Worm (Caenorhabditis elegans) whole organism, midembryonic: ENCODE data around the gene sup-12.

ENCODE experiments used
- T22C8.4 ChIP-seq: fragments of 200-800 bp; sonication (Bioruptor generic); IDR thresholded peaks from 2 replicates; pipeline ENCODE4 v1.3.6; 2022; ENCODE audit warnings: missing genetic modification characterization, missing compliant biosample characterization
- cog-1 ChIP-seq: sonication (generic microtip); optimal IDR thresholded peaks from 2 replicates; lab custom pipeline; 2016; ENCODE audit warnings: missing genetic modification characterization, missing compliant biosample characterization
- flt-1 ChIP-seq: fragments of 200-800 bp; sonication (Bioruptor generic); IDR thresholded peaks from 2 replicates; pipeline ENCODE4 v1.3.6; 2022; ENCODE audit warnings: missing genetic modification characterization, missing compliant biosample characterization
- klf-2 ChIP-seq: fragments of 200-800 bp; sonication (Bioruptor generic); conservative IDR thresholded peaks from 2 replicates; pipeline ENCODE4 v1.3.6; 2022; ENCODE audit warnings: missing genetic modification reagents, missing genetic modification characterization, missing compliant biosample characterization
- med-1 ChIP-seq: sonication (generic microtip); optimal IDR thresholded peaks from 2 replicates; lab custom pipeline; 2017; ENCODE audit warnings: missing genetic modification characterization, mild to moderate bottlenecking, missing compliant biosample characterization, antibody characterized with exemption, missing genetic modification reagents; ENCODE audit not compliant: insufficient read depth
- ref-1 ChIP-seq: fragments of 200-800 bp; sonication (Bioruptor generic); conservative IDR thresholded peaks from 2 replicates; pipeline ENCODE4 v1.3.6; 2022; ENCODE audit warnings: missing genetic modification reagents, missing genetic modification characterization, missing compliant biosample characterization
- tab-1 ChIP-seq: fragments of 200-800 bp; sonication (Bioruptor generic); IDR thresholded peaks from 2 replicates; pipeline ENCODE4 v1.3.6; 2022; ENCODE audit warnings: missing genetic modification characterization, missing compliant biosample characterization
- ztf-23 ChIP-seq: fragments of 200-800 bp; sonication (Bioruptor generic); IDR thresholded peaks from 2 replicates; pipeline ENCODE4 v1.3.6; 2022; ENCODE audit warnings: missing genetic modification reagents, missing genetic modification characterization, missing compliant biosample characterization
- ztf-29 ChIP-seq: fragments of 200-800 bp; sonication (Bioruptor generic); IDR thresholded peaks from 2 replicates; pipeline ENCODE4 v1.3.6; 2022; ENCODE audit warnings: missing genetic modification reagents, missing genetic modification characterization, missing compliant biosample characterization

sup-12 gene

DNA sequence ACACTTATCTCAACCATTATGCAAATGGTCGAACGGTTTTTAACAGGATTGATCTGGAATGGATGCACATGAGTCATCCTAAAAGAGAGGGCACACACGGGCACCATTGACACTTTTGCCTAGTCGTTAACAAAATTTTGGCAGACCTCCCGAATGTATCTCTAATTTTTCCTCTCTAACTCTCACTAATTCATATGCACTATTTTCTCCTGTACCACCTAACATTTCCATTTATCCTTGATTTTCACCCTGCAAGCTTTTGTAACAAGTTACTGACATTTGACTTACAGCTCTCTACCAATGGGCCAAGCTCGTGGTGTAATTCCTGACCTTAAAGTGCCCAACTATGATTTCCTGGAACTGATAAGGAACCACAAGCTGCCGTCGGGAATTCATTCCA, 12.6 kb downstream of the sup-12 start, which contains the start of gene T22B2.3:
Gene T22B2.3 (plus strand): TSS at position 301 of the 400 bp plus-strand sequence.
- TF ChIP-seq klf-2 (GFP tag; lab: Robert Waterston, UW) (no peak), cog-1 (tag; lab: Kevin White, UChicago) (no peak), ref-1 (GFP tag; lab: Robert Waterston, UW) (no peak), T22C8.4 (GFP tag; lab: Robert Waterston, UW) (no peak), med-1 (no peak), ztf-29 (GFP tag; lab: Robert Waterston, UW) (no peak)

ce11 chrX:3918182-3918581, 13.8 kb downstream of the sup-12 start:
- TF ChIP-seq T22C8.4 (GFP tag; lab: Robert Waterston, UW) (no peak), tab-1 (GFP tag; lab: Robert Waterston, UW) (no peak), med-1 (no peak), ztf-29 (GFP tag; lab: Robert Waterston, UW) (no peak), ztf-23 (GFP tag; lab: Robert Waterston, UW) (no peak)

- no peak for TF ChIP-seq flt-1
- TF ChIP-seq cog-1 (tag; lab: Kevin White, UChicago) = no peak
- no peak for TF ChIP-seq klf-2 (GFP tag; lab: Robert Waterston, UW)
- no peak for TF ChIP-seq ztf-23 (GFP tag; lab: Robert Waterston, UW)
- TF ChIP-seq ref-1 (GFP tag; lab: Robert Waterston, UW) = no peak
- no peak for TF ChIP-seq ztf-29 (GFP tag; lab: Robert Waterston, UW)
- TF ChIP-seq tab-1 (GFP tag; lab: Robert Waterston, UW) = no peak
- TF ChIP-seq med-1 = no peak
- TF ChIP-seq T22C8.4 (GFP tag; lab: Robert Waterston, UW) = no peak
Observed at ce11 chrX:3919689-3920088, 15.3 kb downstream of the sup-12 start.

- no peak for TF ChIP-seq tab-1 (GFP tag; lab: Robert Waterston, UW)
- no peak for TF ChIP-seq cog-1 (tag; lab: Kevin White, UChicago)
- TF ChIP-seq med-1 = no peak
- TF ChIP-seq klf-2 (GFP tag; lab: Robert Waterston, UW) = no peak
- TF ChIP-seq flt-1 = no peak
- TF ChIP-seq ztf-23 (GFP tag; lab: Robert Waterston, UW) = no peak
- TF ChIP-seq ref-1 (GFP tag; lab: Robert Waterston, UW) = no peak
- no peak for TF ChIP-seq ztf-29 (GFP tag; lab: Robert Waterston, UW)
- TF ChIP-seq T22C8.4 (GFP tag; lab: Robert Waterston, UW) = no peak
Observed at ce11 chrX:3920101-3920500, 15.7 kb downstream of the sup-12 start, which contains the start of gene T22B2.2. TSS of gene T22B2.2 (plus strand) at chrX:3920401.

DNA sequence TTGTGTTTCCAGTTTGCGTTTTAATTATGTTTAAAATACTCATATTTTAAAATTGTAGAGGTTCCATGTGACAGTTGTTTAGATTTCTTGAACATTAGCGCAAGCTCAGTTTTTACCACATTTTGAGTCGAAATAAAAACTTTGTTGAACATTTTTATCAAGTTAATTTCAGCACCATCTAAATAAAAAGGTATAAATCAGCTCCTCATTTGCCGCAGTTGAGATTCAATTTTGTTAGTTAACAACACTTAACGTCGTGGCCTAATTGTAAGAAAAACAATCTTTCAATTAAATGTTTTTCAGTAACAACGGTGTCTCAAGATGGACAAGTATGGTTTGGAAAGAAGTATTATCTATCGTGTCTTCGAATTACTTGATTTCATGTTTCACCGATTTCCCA, 16.4 kb downstream of the sup-12 start:
- no peak for TF ChIP-seq med-1
- no peak for TF ChIP-seq flt-1
- no peak for TF ChIP-seq cog-1 (tag; lab: Kevin White, UChicago)
- no peak for TF ChIP-seq klf-2 (GFP tag; lab: Robert Waterston, UW)
- no peak for TF ChIP-seq ztf-29 (GFP tag; lab: Robert Waterston, UW)
- TF ChIP-seq ref-1 (GFP tag; lab: Robert Waterston, UW) = no peak
- no peak for TF ChIP-seq T22C8.4 (GFP tag; lab: Robert Waterston, UW)
- TF ChIP-seq tab-1 (GFP tag; lab: Robert Waterston, UW) = no peak
- TF ChIP-seq ztf-23 (GFP tag; lab: Robert Waterston, UW) = no peak

ce11 chrX:3925776-3926175, 21.4 kb downstream of the sup-12 start, which contains the start of gene T22B2.1:
TSS of gene T22B2.1 (plus strand) at chrX:3926076.
- TF ChIP-seq ztf-29 (GFP tag; lab: Robert Waterston, UW) (no peak), ref-1 (GFP tag; lab: Robert Waterston, UW) (no peak)

DNA sequence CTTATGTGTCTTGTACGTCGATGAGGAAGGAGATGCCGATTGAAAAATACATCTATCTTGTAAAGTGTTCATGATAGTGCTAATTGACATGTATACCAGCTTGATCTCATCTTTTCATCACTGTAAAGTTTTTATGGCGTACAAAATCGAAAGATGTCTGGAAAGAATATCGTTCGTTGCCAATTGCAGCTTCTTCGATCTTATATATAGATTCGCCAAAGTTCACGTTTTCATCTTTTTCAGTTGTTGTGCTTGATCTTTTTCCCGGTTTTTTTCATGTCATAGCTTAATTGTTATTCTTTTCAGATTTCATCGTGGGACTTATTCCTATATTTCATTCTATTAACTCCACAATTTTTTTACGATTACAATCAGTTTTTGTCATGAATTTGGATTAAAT, 27.0 kb downstream of the sup-12 start, which contains the start of gene adt-3:
Gene adt-3 (plus strand): TSS at position 301 of the 400 bp plus-strand sequence.
- TF ChIP-seq T22C8.4 (GFP tag; lab: Robert Waterston, UW) (no peak), ztf-23 (GFP tag; lab: Robert Waterston, UW) (no peak), klf-2 (GFP tag; lab: Robert Waterston, UW) (no peak), ref-1 (GFP tag; lab: Robert Waterston, UW) (no peak), flt-1 (no peak), ztf-29 (GFP tag; lab: Robert Waterston, UW) (no peak)

DNA sequence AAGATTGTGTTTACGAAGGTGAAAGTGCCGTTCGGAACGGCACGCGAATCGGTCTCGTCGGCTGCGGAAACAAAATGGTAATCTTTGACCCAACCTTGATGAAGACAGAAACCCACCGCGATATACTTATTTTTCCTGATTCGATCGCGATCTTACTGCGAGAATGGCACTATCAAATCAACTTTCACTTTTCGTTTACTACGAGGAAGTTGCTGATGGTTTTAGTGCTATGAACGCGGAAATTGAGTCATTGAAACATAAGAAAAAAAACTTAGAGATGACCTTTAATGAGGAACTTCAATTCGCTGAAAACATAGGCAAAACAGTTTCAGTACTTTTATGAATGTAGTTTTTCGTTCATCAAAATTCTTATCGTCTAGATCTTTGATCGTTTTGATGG, 28.3 kb downstream of the sup-12 start:
- TF ChIP-seq ztf-23 (GFP tag; lab: Robert Waterston, UW) (no peak), med-1 (no peak), T22C8.4 (GFP tag; lab: Robert Waterston, UW) (no peak), klf-2 (GFP tag; lab: Robert Waterston, UW) (no peak), ref-1 (GFP tag; lab: Robert Waterston, UW) (no peak), cog-1 (tag; lab: Kevin White, UChicago) (no peak), tab-1 (GFP tag; lab: Robert Waterston, UW) (no peak), flt-1 (no peak), ztf-29 (GFP tag; lab: Robert Waterston, UW) (no peak)

- TF ChIP-seq T22C8.4 (GFP tag; lab: Robert Waterston, UW) = no peak
- TF ChIP-seq flt-1 = no peak
- TF ChIP-seq ztf-23 (GFP tag; lab: Robert Waterston, UW) = no peak
- TF ChIP-seq ref-1 (GFP tag; lab: Robert Waterston, UW) = no peak
- TF ChIP-seq tab-1 (GFP tag; lab: Robert Waterston, UW) = no peak
- TF ChIP-seq med-1 = no peak
- no peak for TF ChIP-seq cog-1 (tag; lab: Kevin White, UChicago)
- no peak for TF ChIP-seq klf-2 (GFP tag; lab: Robert Waterston, UW)
- no peak for TF ChIP-seq ztf-29 (GFP tag; lab: Robert Waterston, UW)
Observed at ce11 chrX:3937483-3937882, 33.1 kb downstream of the sup-12 start.

DNA sequence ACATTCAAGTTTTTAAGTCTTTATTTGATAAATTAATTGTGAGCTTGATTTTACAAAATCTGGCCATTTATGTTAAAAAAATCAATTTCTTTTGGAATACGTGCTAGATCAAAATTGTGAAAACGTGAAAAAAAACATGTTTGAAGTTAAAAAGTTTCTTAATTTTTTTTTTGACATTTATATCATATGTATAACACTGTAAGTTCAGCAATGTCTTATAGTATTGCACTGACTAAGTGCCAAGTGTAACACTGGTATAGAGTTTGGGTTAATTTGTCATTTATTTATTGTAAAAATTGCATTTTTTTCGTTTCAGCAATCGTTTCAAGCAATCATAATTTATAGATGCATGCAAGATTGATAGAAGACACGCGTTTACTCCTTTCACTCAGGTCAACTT, 33.5 kb downstream of the sup-12 start:
- TF ChIP-seq med-1 = no peak
- TF ChIP-seq ref-1 (GFP tag; lab: Robert Waterston, UW) = no peak
- TF ChIP-seq ztf-29 (GFP tag; lab: Robert Waterston, UW) = no peak
- TF ChIP-seq T22C8.4 (GFP tag; lab: Robert Waterston, UW) = no peak
- no peak for TF ChIP-seq ztf-23 (GFP tag; lab: Robert Waterston, UW)
- no peak for TF ChIP-seq klf-2 (GFP tag; lab: Robert Waterston, UW)
- TF ChIP-seq tab-1 (GFP tag; lab: Robert Waterston, UW) = no peak
- TF ChIP-seq cog-1 (tag; lab: Kevin White, UChicago) = no peak
- TF ChIP-seq flt-1 = no peak
